Worm (Caenorhabditis elegans) whole organism, midembryonic: ENCODE data around the gene F44F4.15.

ENCODE experiments used
- T22C8.4 ChIP-seq: fragments of 200-800 bp; sonication (Bioruptor generic); IDR thresholded peaks from 2 replicates; pipeline ENCODE4 v1.3.6; 2022; ENCODE audit warnings: missing genetic modification characterization, missing compliant biosample characterization
- cog-1 ChIP-seq: sonication (generic microtip); optimal IDR thresholded peaks from 2 replicates; lab custom pipeline; 2016; ENCODE audit warnings: missing genetic modification characterization, missing compliant biosample characterization
- flt-1 ChIP-seq: fragments of 200-800 bp; sonication (Bioruptor generic); IDR thresholded peaks from 2 replicates; pipeline ENCODE4 v1.3.6; 2022; ENCODE audit warnings: missing genetic modification characterization, missing compliant biosample characterization
- klf-2 ChIP-seq: fragments of 200-800 bp; sonication (Bioruptor generic); conservative IDR thresholded peaks from 2 replicates; pipeline ENCODE4 v1.3.6; 2022; ENCODE audit warnings: missing genetic modification reagents, missing genetic modification characterization, missing compliant biosample characterization
- med-1 ChIP-seq: sonication (generic microtip); optimal IDR thresholded peaks from 2 replicates; lab custom pipeline; 2017; ENCODE audit warnings: missing genetic modification characterization, mild to moderate bottlenecking, missing compliant biosample characterization, antibody characterized with exemption, missing genetic modification reagents; ENCODE audit not compliant: insufficient read depth
- ref-1 ChIP-seq: fragments of 200-800 bp; sonication (Bioruptor generic); conservative IDR thresholded peaks from 2 replicates; pipeline ENCODE4 v1.3.6; 2022; ENCODE audit warnings: missing genetic modification reagents, missing genetic modification characterization, missing compliant biosample characterization
- tab-1 ChIP-seq: fragments of 200-800 bp; sonication (Bioruptor generic); IDR thresholded peaks from 2 replicates; pipeline ENCODE4 v1.3.6; 2022; ENCODE audit warnings: missing genetic modification characterization, missing compliant biosample characterization
- ztf-23 ChIP-seq: fragments of 200-800 bp; sonication (Bioruptor generic); IDR thresholded peaks from 2 replicates; pipeline ENCODE4 v1.3.6; 2022; ENCODE audit warnings: missing genetic modification reagents, missing genetic modification characterization, missing compliant biosample characterization
- ztf-29 ChIP-seq: fragments of 200-800 bp; sonication (Bioruptor generic); IDR thresholded peaks from 2 replicates; pipeline ENCODE4 v1.3.6; 2022; ENCODE audit warnings: missing genetic modification reagents, missing genetic modification characterization, missing compliant biosample characterization

F44F4.15 gene

ce11 chrII:10948236-10949025, 34.0 kb downstream of the F44F4.15 start:
- TF ChIP-seq med-1 (GFP tag; lab: Kevin White, UChicago) = no peak

- TF ChIP-seq med-1 (GFP tag; lab: Kevin White, UChicago) (no peak), ztf-23 (GFP tag; lab: Robert Waterston, UW) (no peak), cog-1 (no peak), ztf-29 (GFP tag; lab: Robert Waterston, UW) (no peak), T22C8.4 (GFP tag; lab: Robert Waterston, UW) (no peak), ref-1 (GFP tag; lab: Robert Waterston, UW) (no peak), klf-2 (GFP tag; lab: Robert Waterston, UW) (no peak), flt-1 (GFP tag; lab: Robert Waterston, UW) (no peak)
Measured at ce11 chrII:10949383-10949782, 34.9 kb downstream of the F44F4.15 start.

ce11 chrII:10950107-10950679, 35.7 kb downstream of the F44F4.15 start, which contains the start of gene gst-5:
Gene gst-5 (plus strand): TSS chrII:10950352.
- no peak for TF ChIP-seq ztf-23 (GFP tag; lab: Robert Waterston, UW)
- no peak for TF ChIP-seq T22C8.4 (GFP tag; lab: Robert Waterston, UW)
- TF ChIP-seq flt-1 (GFP tag; lab: Robert Waterston, UW) = no peak
- no peak for TF ChIP-seq med-1 (GFP tag; lab: Kevin White, UChicago)
- TF ChIP-seq cog-1 = no peak
- no peak for TF ChIP-seq ztf-29 (GFP tag; lab: Robert Waterston, UW)

ce11 chrII:10953065-10953464, 38.6 kb downstream of the F44F4.15 start, which contains the start of gene nos-1:
Gene nos-1 (minus strand): TSS chrII:10953165.
- TF ChIP-seq ztf-29 (GFP tag; lab: Robert Waterston, UW) = no peak
- no peak for TF ChIP-seq flt-1 (GFP tag; lab: Robert Waterston, UW)
- TF ChIP-seq ztf-23 (GFP tag; lab: Robert Waterston, UW) = no peak
- no peak for TF ChIP-seq ref-1 (GFP tag; lab: Robert Waterston, UW)
- no peak for TF ChIP-seq med-1 (GFP tag; lab: Kevin White, UChicago)
- TF ChIP-seq cog-1 = no peak
- no peak for TF ChIP-seq T22C8.4 (GFP tag; lab: Robert Waterston, UW)
- TF ChIP-seq tab-1 = no peak
- no peak for TF ChIP-seq klf-2 (GFP tag; lab: Robert Waterston, UW)

- TF ChIP-seq flt-1 (GFP tag; lab: Robert Waterston, UW) = no peak
- no peak for TF ChIP-seq med-1 (GFP tag; lab: Kevin White, UChicago)
Measured at ce11 chrII:10955114-10955513, 40.6 kb downstream of the F44F4.15 start.

ce11 chrII:10956793-10957192, 42.3 kb downstream of the F44F4.15 start, which contains the start of gene R03D7.8:
Gene R03D7.8 (minus strand): TSS chrII:10956893.
- TF ChIP-seq tab-1 (no peak), T22C8.4 (GFP tag; lab: Robert Waterston, UW) (no peak), cog-1 (no peak), med-1 (GFP tag; lab: Kevin White, UChicago) (no peak), ztf-29 (GFP tag; lab: Robert Waterston, UW) (no peak), klf-2 (GFP tag; lab: Robert Waterston, UW) (no peak)

ce11 chrII:10959138-10959537, 44.7 kb downstream of the F44F4.15 start:
- no peak for TF ChIP-seq T22C8.4 (GFP tag; lab: Robert Waterston, UW)
- TF ChIP-seq tab-1 = no peak
- TF ChIP-seq klf-2 (GFP tag; lab: Robert Waterston, UW) = no peak
- TF ChIP-seq flt-1 (GFP tag; lab: Robert Waterston, UW) = no peak
- TF ChIP-seq med-1 (GFP tag; lab: Kevin White, UChicago) = no peak
- no peak for TF ChIP-seq ztf-29 (GFP tag; lab: Robert Waterston, UW)
- no peak for TF ChIP-seq cog-1
- no peak for TF ChIP-seq ref-1 (GFP tag; lab: Robert Waterston, UW)
- TF ChIP-seq ztf-23 (GFP tag; lab: Robert Waterston, UW) = no peak

ce11 chrII:10959676-10960075, 45.2 kb downstream of the F44F4.15 start:
- TF ChIP-seq ref-1 (GFP tag; lab: Robert Waterston, UW) (no peak), tab-1 (no peak), cog-1 (no peak), ztf-23 (GFP tag; lab: Robert Waterston, UW) (no peak), klf-2 (GFP tag; lab: Robert Waterston, UW) (no peak)

ce11 chrII:10964748-10965147, 50.3 kb downstream of the F44F4.15 start:
- TF ChIP-seq klf-2 (GFP tag; lab: Robert Waterston, UW) (no peak), cog-1 (no peak), tab-1 (no peak), med-1 (GFP tag; lab: Kevin White, UChicago) (no peak), ztf-29 (GFP tag; lab: Robert Waterston, UW) (no peak), ref-1 (GFP tag; lab: Robert Waterston, UW) (no peak)
